Worm (Caenorhabditis elegans) whole organism, L1 larva: ENCODE results near the gene F41E6.15.

ENCODE experiments used
- aly-2 ChIP-seq: fragments of 150-350 bp; optimal IDR thresholded peaks from 2 replicates; lab custom pipeline; 2014; ENCODE audit warnings: missing biosample characterization, missing genetic modification characterization
- fos-1 ChIP-seq: fragments of 150-350 bp; optimal IDR thresholded peaks from 2 replicates; lab custom pipeline; 2014; ENCODE audit warnings: missing biosample characterization, missing genetic modification characterization
- jun-1 ChIP-seq: fragments of 150-350 bp; optimal IDR thresholded peaks from 2 replicates; lab custom pipeline; 2014; ENCODE audit warnings: missing biosample characterization, missing genetic modification reagents, missing genetic modification characterization
- mep-1 ChIP-seq: fragments of 150-350 bp; optimal IDR thresholded peaks from 2 replicates; lab custom pipeline; 2014; ENCODE audit warnings: missing biosample characterization, missing genetic modification characterization
- nhr-28 ChIP-seq: fragments of 150-350 bp; optimal IDR thresholded peaks from 2 replicates; lab custom pipeline; 2014; ENCODE audit warnings: missing biosample characterization, missing genetic modification characterization
- pqm-1 ChIP-seq: sonication (generic microtip); optimal IDR thresholded peaks from 3 replicates; lab custom pipeline; 2017; ENCODE audit warnings: missing biosample characterization, missing genetic modification characterization
- tbx-2 ChIP-seq: sonication (generic microtip); optimal IDR thresholded peaks from 2 replicates; lab custom pipeline; 2016; ENCODE audit warnings: missing genetic modification characterization, missing compliant biosample characterization
- unc-130 ChIP-seq: fragments of 150-350 bp; optimal IDR thresholded peaks from 2 replicates; lab custom pipeline; 2017; ENCODE audit warnings: missing biosample characterization, missing genetic modification characterization, inconsistent platforms
- vab-15 ChIP-seq: sonication (generic microtip); optimal IDR thresholded peaks from 2 replicates; lab custom pipeline; 2017; ENCODE audit warnings: missing genotype, mild to moderate bottlenecking, missing genetic modification characterization, missing compliant biosample characterization

ce11 chrV:8608483-8608882, 5.9 kb upstream of the F41E6.15 start:
- TF ChIP-seq mep-1 (tag; lab: Kevin White, UChicago) = no peak
- TF ChIP-seq tbx-2 (tag; lab: Kevin White, UChicago) = no peak
- no peak for TF ChIP-seq aly-2 (tag; lab: Kevin White, UChicago)
- no peak for TF ChIP-seq jun-1
- TF ChIP-seq fos-1 = no peak
- no peak for TF ChIP-seq nhr-28 (tag; lab: Kevin White, UChicago)
- TF ChIP-seq unc-130 (tag; lab: Kevin White, UChicago) = no peak
- TF ChIP-seq pqm-1 = no peak
- no peak for TF ChIP-seq vab-15 (tag; lab: Kevin White, UChicago)
